Fruit fly (Drosophila melanogaster): ENCODE results near the gene Alg14.

DNA sequence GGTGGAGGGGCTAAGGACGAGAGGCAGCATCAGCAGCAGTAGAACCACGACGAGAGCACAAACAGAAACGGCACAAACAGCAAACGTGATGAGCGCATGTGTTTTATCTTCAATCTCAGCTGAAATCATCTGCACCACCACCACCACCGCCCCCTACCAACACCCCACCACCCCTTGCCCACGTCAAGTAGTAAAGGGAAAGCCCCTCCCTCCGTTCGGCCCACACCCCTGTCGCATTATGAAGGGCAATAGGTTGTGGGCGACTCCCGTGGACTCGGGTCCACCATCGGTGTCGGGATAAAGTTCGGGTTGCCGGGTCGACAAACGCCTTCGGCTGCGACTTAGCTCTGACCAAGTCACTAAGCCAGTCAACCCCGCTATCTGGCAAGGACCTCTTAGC, 28.5 kb upstream of the Alg14 start:
- no peak for TF ChIP-seq CG31627 (GFP tag; optimal IDR thresholded peaks at IDR 0.05)
- TF ChIP-seq dsx (GFP tag; optimal IDR thresholded peaks at IDR 0.05; ENCODE audit: poor library complexity, severe bottlenecking), result no peak
- TF ChIP-seq CG4318 (GFP tag; optimal IDR thresholded peaks at IDR 0.05), result no peak
- no peak for TF ChIP-seq topi (GFP tag; optimal IDR thresholded peaks at IDR 0.05)
- no peak for TF ChIP-seq CG8319 (GFP tag; optimal IDR thresholded peaks at IDR 0.05)
- no peak for TF ChIP-seq CG32006 (GFP tag; optimal IDR thresholded peaks at IDR 0.05)
- TF ChIP-seq CG3919 (GFP tag; optimal IDR thresholded peaks at IDR 0.05), result no peak
- TF ChIP-seq Hr4 (GFP tag; optimal IDR thresholded peaks at IDR 0.05), result no peak
- TF ChIP-seq CG6276 (GFP tag; optimal IDR thresholded peaks at IDR 0.05), result no peak
- no peak for TF ChIP-seq OdsH (GFP tag; optimal IDR thresholded peaks at IDR 0.05)
- no peak for TF ChIP-seq CG7368 (GFP tag; optimal IDR thresholded peaks at IDR 0.05)
- no peak for TF ChIP-seq Hr39 (GFP tag; optimal IDR thresholded peaks at IDR 0.05)

All from whole organism, prepupa.